Fruit fly (Drosophila melanogaster): ENCODE data around the gene Ufsp2.

- TF ChIP-seq psq (optimal IDR thresholded peaks at IDR 0.05), result no peak
- TF ChIP-seq Myc (optimal IDR thresholded peaks at IDR 0.05), result no peak
- no peak for TF ChIP-seq h (optimal IDR thresholded peaks at IDR 0.05)
Measured at dm6 chr3L:15535800-15536225, 40.6 kb upstream of the Ufsp2 start.
